Worm (Caenorhabditis elegans): Measurements from ENCODE around the gene K02D10.1.

Gene K02D10.1

DNA sequence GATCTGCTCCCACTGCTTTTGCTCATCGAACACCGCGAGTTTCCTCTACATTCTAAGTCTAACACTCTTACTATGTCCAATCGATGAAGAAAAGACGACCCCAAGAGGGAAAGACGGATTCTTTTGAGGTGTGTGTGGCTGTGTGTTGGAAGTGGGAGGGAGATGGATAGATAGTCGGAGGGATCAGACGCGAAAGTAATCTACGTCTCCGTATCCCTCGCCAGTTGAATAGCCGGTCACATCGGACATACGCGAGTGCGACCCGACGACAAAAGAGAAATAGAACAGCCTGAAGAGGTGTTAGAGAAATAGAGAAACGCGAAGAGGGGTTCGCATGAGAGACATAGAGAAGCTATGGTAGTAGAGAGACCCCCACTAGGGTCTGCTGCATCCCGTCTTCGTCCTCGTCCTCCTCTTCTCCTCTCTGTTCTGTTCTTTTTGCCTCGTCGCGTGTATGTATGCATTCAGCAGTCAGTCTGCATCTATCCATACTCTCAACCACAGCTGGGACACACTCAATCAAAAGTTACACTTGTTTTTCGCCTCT is 26.3 kb downstream of the K02D10.1 start (continued):
- TF ChIP-seq unc-62 (GFP tag; optimal IDR thresholded peaks at IDR 0.05 in 1 of 2) (peak in 1 of 2 experiments; percentile 100), unc-62 (tag; optimal IDR thresholded peaks at IDR 0.05) (no peak), fkh-10 (GFP tag; optimal IDR thresholded peaks at IDR 0.05) (peak; percentile 96), snpc-1.2 (GFP tag; IDR thresholded peaks at IDR 0.05) (0 out of 2 replicates have a peak, but pooled peaks have one; percentile 12), vab-7 (GFP tag; IDR thresholded peaks at IDR 0.05) (no peak), mes-2 (tag; optimal IDR thresholded peaks at IDR 0.05; ENCODE audit: poor library complexity, severe bottlenecking) (peak; percentile 69), D1046.2 (GFP tag; IDR thresholded peaks at IDR 0.05) (0 out of 2 replicates have a peak, but pooled peaks have one; percentile 56), spr-3 (GFP tag; optimal IDR thresholded peaks at IDR 0.05) (no peak), zfp-3 (GFP tag; conservative IDR thresholded peaks at IDR 0.05) (0 out of 2 replicates have a peak, but pooled peaks have one; percentile 14), dmd-6 (GFP tag; IDR thresholded peaks at IDR 0.05) (peak; percentile 93), pha-4 (GFP tag; IDR thresholded peaks at IDR 0.05) (peak; percentile 90), pha-4 (tag; optimal IDR thresholded peaks at IDR 0.05) (no peak), rbr-2 (tag; optimal IDR thresholded peaks at IDR 0.05) (peak; percentile 97), lim-7 (GFP tag; IDR thresholded peaks at IDR 0.05) (no peak), ceh-62 (tag; optimal IDR thresholded peaks at IDR 0.05) (no peak), ceh-20 (GFP tag; IDR thresholded peaks at IDR 0.05) (peak; percentile 89), ceh-28 (tag; optimal IDR thresholded peaks at IDR 0.05) (peak; percentile 72), ceh-82 (tag; optimal IDR thresholded peaks at IDR 0.05) (no peak), tag-97 (GFP tag; IDR thresholded peaks at IDR 0.05) (no peak), hif-1 (tag; optimal IDR thresholded peaks at IDR 0.05) (peak; percentile 75 to 88), nhr-237 (tag; optimal IDR thresholded peaks at IDR 0.05) (peak; percentile 58), Y48G9A.11 (GFP tag; IDR thresholded peaks at IDR 0.05) (no peak; the same call in 1 of the 2 replicates), duxl-1 (tag; optimal IDR thresholded peaks at IDR 0.05; ENCODE audit: poor library complexity) (peak; percentile 64), F49E8.2 (tag; optimal IDR thresholded peaks at IDR 0.05; ENCODE audit: borderline replicate concordance) (no peak), daf-12 (tag; optimal IDR thresholded peaks at IDR 0.05) (no peak), fos-1 (tag; optimal IDR thresholded peaks at IDR 0.05) (peak; percentile 62), zag-1 (tag; optimal IDR thresholded peaks at IDR 0.05) (peak; percentile 78), nhr-76 (tag; optimal IDR thresholded peaks at IDR 0.05) (no peak), ztf-7 (tag; optimal IDR thresholded peaks at IDR 0.05) (peak; percentile 88), lin-29 (GFP tag; IDR thresholded peaks at IDR 0.05) (peak; percentile 78), set-16 (GFP tag; IDR thresholded peaks at IDR 0.05) (peak; percentile 84), mxl-2 (GFP tag; conservative IDR thresholded peaks at IDR 0.05) (no peak; the same call in 1 of the 2 replicates)

DNA sequence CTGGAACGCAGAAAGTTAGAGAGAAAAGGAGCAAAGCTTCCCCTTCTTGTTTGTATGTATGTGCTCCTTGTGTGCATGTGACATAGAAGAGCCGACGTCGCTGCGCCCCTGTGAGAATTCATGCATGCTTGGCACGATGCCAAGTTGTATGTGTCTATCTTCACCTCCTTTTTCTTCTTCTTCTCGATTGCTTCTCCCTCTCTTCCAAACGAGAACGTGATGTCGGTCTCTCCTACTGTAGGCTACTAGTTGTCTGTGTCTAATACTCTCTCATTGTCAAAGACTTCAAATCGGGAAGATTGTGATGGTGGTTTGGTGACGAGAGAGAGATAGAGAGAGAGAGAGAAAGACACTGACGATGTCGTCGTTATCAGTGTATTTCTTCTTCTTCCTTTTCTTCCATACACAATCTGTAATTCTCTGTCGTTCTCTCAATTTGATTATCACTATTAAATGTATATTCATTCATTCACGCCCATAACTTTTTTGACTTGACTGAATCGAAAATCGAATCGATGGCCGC is 27.9 kb downstream of the K02D10.1 start:
- no peak for TF ChIP-seq daf-12 (tag; optimal IDR thresholded peaks at IDR 0.05)
- TF ChIP-seq pha-4 (GFP tag; IDR thresholded peaks at IDR 0.05), result peak; percentile 17; the same call in 1 of the 2 replicates
- TF ChIP-seq pha-4 (tag; optimal IDR thresholded peaks at IDR 0.05), result no peak
- TF ChIP-seq nhr-48 (tag; optimal IDR thresholded peaks at IDR 0.05), result peak; percentile 93
- peak; percentile 70 for TF ChIP-seq lin-1 (GFP tag; IDR thresholded peaks at IDR 0.05)
- TF ChIP-seq F26F4.8 (GFP tag; conservative IDR thresholded peaks at IDR 0.05), result no peak
- no peak for TF ChIP-seq ces-1 (GFP tag; optimal IDR thresholded peaks at IDR 0.05)
- 0 out of 4 replicates have a peak, but pooled peaks have one; percentile 50 for TF ChIP-seq madf-5 (GFP tag; IDR thresholded peaks at IDR 0.05)
- TF ChIP-seq zag-1 (tag; optimal IDR thresholded peaks at IDR 0.05), result no peak
- TF ChIP-seq nhr-25 (tag; optimal IDR thresholded peaks at IDR 0.05; ENCODE audit: borderline replicate concordance, insufficient read depth), result peak; percentile 8
- TF ChIP-seq daf-8 (GFP tag; IDR thresholded peaks at IDR 0.05), result no peak
- peak; percentile 69; the same call in 1 of the 2 replicates for TF ChIP-seq ceh-20 (GFP tag; IDR thresholded peaks at IDR 0.05)
- TF ChIP-seq nhr-111 (GFP tag; optimal IDR thresholded peaks at IDR 0.05), result no peak
- TF ChIP-seq rbr-2 (tag; optimal IDR thresholded peaks at IDR 0.05), result peak; percentile 92
- TF ChIP-seq lin-13 (GFP tag; optimal IDR thresholded peaks at IDR 0.05), result peak; percentile 79
- no peak for TF ChIP-seq snpc-1.2 (GFP tag; IDR thresholded peaks at IDR 0.05)
- TF ChIP-seq mep-1 (tag; optimal IDR thresholded peaks at IDR 0.05), result peak; percentile 92
- TF ChIP-seq hmg-1.1 (GFP tag; IDR thresholded peaks at IDR 0.05), result peak; percentile 80
- TF ChIP-seq F44E2.7 (GFP tag; IDR thresholded peaks at IDR 0.05), result no peak
- TF ChIP-seq skn-1 (tag; optimal IDR thresholded peaks at IDR 0.05), result no peak
- peak in 1 of 2 experiments; percentile 93 for TF ChIP-seq unc-62 (GFP tag; optimal IDR thresholded peaks at IDR 0.05 in 1 of 2)
- no peak for TF ChIP-seq unc-62 (tag; optimal IDR thresholded peaks at IDR 0.05)
- TF ChIP-seq cey-2 (tag; optimal IDR thresholded peaks at IDR 0.05; ENCODE audit: borderline replicate concordance, insufficient read depth), result peak; percentile 53
- peak; percentile 73 for TF ChIP-seq T26A8.4 (GFP tag; IDR thresholded peaks at IDR 0.05)
- no peak for TF ChIP-seq lir-3 (tag; optimal IDR thresholded peaks at IDR 0.05)
